Worm (Caenorhabditis elegans): Measurements from ENCODE around the gene C45H4.14.

ce11 chrV:2199594-2199993 lies 40.4 kb upstream of the C45H4.14 start:
- TF ChIP-seq nhr-28 (tag; optimal IDR thresholded peaks at IDR 0.05) (no peak), snpc-4 (tag; optimal IDR thresholded peaks at IDR 0.05) (no peak), ceh-82 (tag; optimal IDR thresholded peaks at IDR 0.05) (no peak), fos-1 (tag; optimal IDR thresholded peaks at IDR 0.05) (no peak), nhr-25 (tag; optimal IDR thresholded peaks at IDR 0.05) (no peak), nhr-76 (tag; optimal IDR thresholded peaks at IDR 0.05) (no peak), eor-1 (tag; optimal IDR thresholded peaks at IDR 0.05) (no peak), ztf-4 (tag; optimal IDR thresholded peaks at IDR 0.05) (no peak)

Data from whole organism, L3 larva.